Fruit fly (Drosophila melanogaster) whole organism, embryonic: Measurements from ENCODE around the gene CG33298.

Experiments
- Antp ChIP-seq: fragments of 200-800 bp; sonication (Bioruptor generic); optimal IDR thresholded peaks from 3 replicates; lab custom pipeline; 2016; ENCODE audit warnings: missing biosample characterization, missing genetic modification characterization
- BtbVII ChIP-seq: fragments of 200-800 bp; sonication (Bioruptor generic); optimal IDR thresholded peaks from 3 replicates; lab custom pipeline; 2017; ENCODE audit warnings: missing biosample characterization, mild to moderate bottlenecking, missing genetic modification characterization
- CG10431 ChIP-seq: fragments of 200-800 bp; sonication (Bioruptor generic); optimal IDR thresholded peaks from 3 replicates; lab custom pipeline; 2018; ENCODE audit warnings: missing biosample characterization, mild to moderate bottlenecking, missing genetic modification characterization
- CG11247 ChIP-seq: fragments of 200-800 bp; sonication (Bioruptor generic); IDR thresholded peaks from 2 replicates; pipeline ENCODE4 v1.3.6; 2022; ENCODE audit warnings: missing biosample characterization, missing genetic modification characterization
- CG13287 ChIP-seq: fragments of 200-800 bp; sonication (Bioruptor generic); IDR thresholded peaks from 2 replicates; pipeline ENCODE4 v1.3.6; 2022; ENCODE audit warnings: missing biosample characterization, missing genetic modification characterization; ENCODE audit not compliant: partially characterized antibody
- CG17568 ChIP-seq: fragments of 200-800 bp; sonication (Bioruptor generic); optimal IDR thresholded peaks from 2 replicates; lab custom pipeline; 2018; ENCODE audit warnings: missing biosample characterization, mild to moderate bottlenecking, missing genetic modification characterization, moderate library complexity
- CG17612 ChIP-seq: fragments of 200-800 bp; sonication (Bioruptor generic); IDR thresholded peaks from 2 replicates; pipeline ENCODE4 v1.3.6; 2022; ENCODE audit warnings: missing biosample characterization, missing genetic modification characterization
- CG2120 ChIP-seq: fragments of 200-800 bp; sonication (Bioruptor generic); optimal IDR thresholded peaks from 3 replicates; lab custom pipeline; 2016; ENCODE audit warnings: missing biosample characterization, missing genetic modification characterization
- CG3838 ChIP-seq: fragments of 200-800 bp; sonication (Bioruptor generic); optimal IDR thresholded peaks from 3 replicates; lab custom pipeline; 2016; ENCODE audit warnings: missing biosample characterization, missing genetic modification characterization
- CG4707 ChIP-seq: fragments of 200-800 bp; sonication (Bioruptor generic); optimal IDR thresholded peaks from 2 replicates; lab custom pipeline; 2018; ENCODE audit warnings: missing biosample characterization, mild to moderate bottlenecking, missing genetic modification characterization, moderate library complexity
- CG4730 ChIP-seq: fragments of 200-800 bp; sonication (Bioruptor generic); IDR thresholded peaks from 2 replicates; pipeline ENCODE4 v1.3.6; 2022; ENCODE audit warnings: missing biosample characterization, missing genetic modification characterization
- CG6254 ChIP-seq: fragments of 200-800 bp; sonication (Bioruptor generic); optimal IDR thresholded peaks from 3 replicates; lab custom pipeline; 2017; ENCODE audit warnings: mild to moderate bottlenecking, missing biosample characterization, missing genetic modification reagents, missing genetic modification characterization
- CG6272 ChIP-seq: fragments of 200-800 bp; sonication (Bioruptor generic); IDR thresholded peaks from 2 replicates; pipeline ENCODE4 v1.3.6; 2022; ENCODE audit warnings: missing biosample characterization, missing genetic modification characterization
- CG6689 ChIP-seq: fragments of 200-800 bp; sonication (Bioruptor generic); IDR thresholded peaks from 2 replicates; pipeline ENCODE4 v1.3.6; 2022; ENCODE audit warnings: missing biosample characterization, missing genetic modification characterization
- CG8290 ChIP-seq, 3 experiments: fragments of 200-800 bp; sonication (Bioruptor generic); optimal IDR thresholded peaks; 2 replicates each; lab custom pipeline; 2016 to 2019; ENCODE audit warnings: missing biosample characterization in 3 of 3, missing genetic modification characterization in 3 of 3, mild to moderate bottlenecking in 2 of 3, moderate library complexity in 1 of 3
- CG9727 ChIP-seq: fragments of 200-800 bp; sonication (Bioruptor generic); optimal IDR thresholded peaks from 3 replicates; lab custom pipeline; 2017; ENCODE audit warnings: missing biosample characterization, mild to moderate bottlenecking, missing genetic modification characterization
- CG9797 ChIP-seq: fragments of 200-800 bp; sonication (Bioruptor generic); optimal IDR thresholded peaks from 3 replicates; lab custom pipeline; 2018; ENCODE audit warnings: missing biosample characterization, mild to moderate bottlenecking, missing genetic modification characterization
- CG9817 ChIP-seq: fragments of 200-800 bp; sonication (Bioruptor generic); optimal IDR thresholded peaks from 2 replicates; lab custom pipeline; 2018; ENCODE audit warnings: missing biosample characterization, mild to moderate bottlenecking, missing genetic modification characterization, moderate library complexity
- D ChIP-seq, 2 experiments: fragments of 200-800 bp in 1 of 2; fragments of >200 bp in 1 of 2; sonication (Bioruptor generic) in 1 of 2; optimal IDR thresholded peaks; 2 replicates in 1 of 2; 3 replicates in 1 of 2; lab custom pipeline; 2017; ENCODE audit warnings: mild to moderate bottlenecking in 1 of 2, missing biosample characterization in 1 of 2, missing genetic modification characterization in 1 of 2, missing genetic modification reagents in 1 of 2
- Dref ChIP-seq: fragments of 200-800 bp; sonication (Bioruptor generic); IDR thresholded peaks from 2 replicates; pipeline ENCODE4 v1.3.6; 2022; ENCODE audit warnings: missing biosample characterization, missing genetic modification characterization
- E2f2 ChIP-seq: fragments of 200-800 bp; sonication (Bioruptor generic); IDR thresholded peaks from 2 replicates; pipeline ENCODE4 v1.3.6; 2022; ENCODE audit warnings: missing biosample characterization, missing genetic modification characterization
- HHEX ChIP-seq: fragments of 200-800 bp; sonication (Bioruptor generic); optimal IDR thresholded peaks from 3 replicates; lab custom pipeline; 2017; ENCODE audit warnings: missing biosample characterization, mild to moderate bottlenecking, missing genetic modification characterization, missing genetic modification reagents
- Hey ChIP-seq: fragments of 200-800 bp; sonication (Bioruptor generic); optimal IDR thresholded peaks from 3 replicates; lab custom pipeline; 2018; ENCODE audit warnings: missing biosample characterization, mild to moderate bottlenecking, missing genetic modification characterization
- Meics ChIP-seq: fragments of 200-800 bp; sonication (Bioruptor generic); optimal IDR thresholded peaks from 2 replicates; lab custom pipeline; 2017; ENCODE audit warnings: missing biosample characterization, mild to moderate bottlenecking, missing genetic modification characterization
- NfI ChIP-seq: fragments of 200-800 bp; sonication (Bioruptor generic); optimal IDR thresholded peaks from 3 replicates; lab custom pipeline; 2018; ENCODE audit warnings: missing biosample characterization, mild to moderate bottlenecking, missing genetic modification characterization, moderate library complexity
- Ptx1 ChIP-seq: fragments of 200-800 bp; sonication (Bioruptor generic); IDR thresholded peaks from 2 replicates; pipeline ENCODE4 v1.3.6; 2022; ENCODE audit warnings: missing biosample characterization, missing genetic modification characterization
- Ravus ChIP-seq: fragments of 200-800 bp; sonication (Bioruptor generic); IDR thresholded peaks from 2 replicates; pipeline ENCODE4 v1.3.6; 2022; ENCODE audit warnings: missing biosample characterization, missing genetic modification characterization
- Sox102F ChIP-seq: fragments of 200-800 bp; sonication (Bioruptor generic); optimal IDR thresholded peaks from 2 replicates; lab custom pipeline; 2018; ENCODE audit warnings: missing biosample characterization, mild to moderate bottlenecking, missing genetic modification characterization, moderate library complexity
- Xbp1 ChIP-seq: fragments of 200-800 bp; sonication (Bioruptor generic); optimal IDR thresholded peaks from 3 replicates; lab custom pipeline; 2016; ENCODE audit warnings: missing biosample characterization, mild to moderate bottlenecking, missing genetic modification characterization
- Xrp1 ChIP-seq: fragments of 200-800 bp; sonication (Bioruptor generic); IDR thresholded peaks from 2 replicates; pipeline ENCODE4 v1.3.6; 2022; ENCODE audit warnings: missing biosample characterization, missing genetic modification characterization
- bigmax ChIP-seq: fragments of 200-800 bp; sonication (Bioruptor generic); optimal IDR thresholded peaks from 2 replicates; lab custom pipeline; 2018; ENCODE audit warnings: missing biosample characterization, mild to moderate bottlenecking, missing genetic modification characterization
- dan ChIP-seq: fragments of 200-800 bp; sonication (Bioruptor generic); IDR thresholded peaks from 2 replicates; pipeline ENCODE4 v1.3.6; 2022; ENCODE audit warnings: missing biosample characterization, missing genetic modification characterization
- danr ChIP-seq: fragments of 200-800 bp; sonication (Bioruptor generic); IDR thresholded peaks from 2 replicates; pipeline ENCODE4 v1.3.6; 2022; ENCODE audit warnings: missing biosample characterization, missing genetic modification characterization
- dpn ChIP-seq, 2 experiments: fragments of 200-800 bp; sonication (Bioruptor generic); optimal IDR thresholded peaks; 3 replicates each; lab custom pipeline; 2016; ENCODE audit warnings: missing biosample characterization in 2 of 2, missing genetic modification characterization in 2 of 2
- eyg ChIP-seq: fragments of 200-800 bp; sonication (Bioruptor generic); optimal IDR thresholded peaks from 3 replicates; lab custom pipeline; 2016; ENCODE audit warnings: missing biosample characterization, missing genetic modification characterization
- fd64A ChIP-seq: fragments of 200-800 bp; sonication (Bioruptor generic); optimal IDR thresholded peaks from 3 replicates; lab custom pipeline; 2018; ENCODE audit warnings: missing biosample characterization, mild to moderate bottlenecking, missing genetic modification characterization
- gce ChIP-seq: fragments of 200-800 bp; sonication (Bioruptor generic); IDR thresholded peaks from 3 replicates; pipeline ENCODE4 v1.3.6; 2022; ENCODE audit warnings: missing biosample characterization, missing genetic modification characterization
- gsb ChIP-seq: fragments of 200-800 bp; sonication (Bioruptor generic); IDR thresholded peaks from 2 replicates; pipeline ENCODE4 v1.3.6; 2022; ENCODE audit warnings: missing biosample characterization, missing genetic modification characterization
- jumu ChIP-seq: fragments of 200-800 bp; sonication (Bioruptor generic); optimal IDR thresholded peaks from 3 replicates; lab custom pipeline; 2016; ENCODE audit warnings: missing biosample characterization, missing genetic modification characterization
- lab ChIP-seq: fragments of 200-800 bp; sonication (Bioruptor generic); optimal IDR thresholded peaks from 3 replicates; lab custom pipeline; 2017; ENCODE audit warnings: missing biosample characterization, missing genetic modification characterization, mild to moderate bottlenecking, moderate library complexity, missing genetic modification reagents
- lbe ChIP-seq: fragments of 200-800 bp; sonication (Bioruptor generic); optimal IDR thresholded peaks from 2 replicates; lab custom pipeline; 2016; ENCODE audit warnings: missing biosample characterization, mild to moderate bottlenecking, missing genetic modification characterization
- shn ChIP-seq: fragments of 200-800 bp; sonication (Bioruptor generic); optimal IDR thresholded peaks from 3 replicates; lab custom pipeline; 2016; ENCODE audit warnings: missing biosample characterization, missing genetic modification characterization
- slbo ChIP-seq: fragments of 200-800 bp; sonication (Bioruptor generic); IDR thresholded peaks from 2 replicates; pipeline ENCODE4 v1.3.6; 2022; ENCODE audit warnings: missing biosample characterization, missing genetic modification characterization
- slou ChIP-seq: fragments of 200-800 bp; sonication (Bioruptor generic); optimal IDR thresholded peaks from 3 replicates; lab custom pipeline; 2016; ENCODE audit warnings: missing biosample characterization, missing genetic modification characterization
- sqz ChIP-seq: fragments of 200-800 bp; sonication (Bioruptor generic); optimal IDR thresholded peaks from 3 replicates; lab custom pipeline; 2018; ENCODE audit warnings: missing biosample characterization, mild to moderate bottlenecking, missing genetic modification characterization
- stc ChIP-seq: fragments of 200-800 bp; sonication (Bioruptor generic); IDR thresholded peaks from 2 replicates; pipeline ENCODE4 v1.3.6; 2022; ENCODE audit warnings: missing biosample characterization, missing genetic modification characterization
- tx ChIP-seq: fragments of 200-800 bp; sonication (Bioruptor generic); optimal IDR thresholded peaks from 2 replicates; lab custom pipeline; 2016; ENCODE audit warnings: missing biosample characterization, missing genetic modification characterization

CG33298 gene

dm6 chr2L:9497285-9497660 is 2.0 kb downstream of the CG33298 start (continued):
- TF ChIP-seq dpn (GFP tag; optimal IDR thresholded peaks at IDR 0.05; lab: Kevin White, UChicago) = no peak
- TF ChIP-seq CG6254 (GFP tag; lab: Kevin White, UChicago) = peak; percentile 14
- TF ChIP-seq Xrp1 = 0 out of 2 replicates have a peak, but pooled peaks have one; percentile 42
- no peak for TF ChIP-seq CG6272
- no peak for TF ChIP-seq CG3838 (GFP tag; lab: Kevin White, UChicago)
- TF ChIP-seq fd64A = peak; percentile 52
- 0 out of 3 replicates have a peak, but pooled peaks have one; percentile 9 for TF ChIP-seq gce (GFP tag; lab: Robert Waterston, UW)
- no peak for TF ChIP-seq D (optimal IDR thresholded peaks at IDR 0.05; lab: Kevin White, UChicago)
- no peak for TF ChIP-seq D (GFP tag; optimal IDR thresholded peaks at IDR 0.05; lab: Kevin White, UChicago)
- TF ChIP-seq eyg (GFP tag; lab: Kevin White, UChicago) = no peak

- TF ChIP-seq CG6689 (GFP tag; lab: Robert Waterston, UW) = peak; percentile 70
- peak; percentile 51 for TF ChIP-seq HHEX (GFP tag; lab: Kevin White, UChicago)
- TF ChIP-seq Ptx1 (GFP tag; lab: Robert Waterston, UW) = peak; percentile 73
- peak; percentile 18; the same call in 1 of the 2 replicates for TF ChIP-seq Ravus (GFP tag; lab: Robert Waterston, UW)
- TF ChIP-seq Meics = peak; percentile 75
- TF ChIP-seq CG9797 = no peak
- peak; percentile 71 for TF ChIP-seq stc (GFP tag; lab: Robert Waterston, UW)
- TF ChIP-seq slbo (GFP tag; lab: Robert Waterston, UW) = peak; percentile 68
- TF ChIP-seq BtbVII (GFP tag; lab: Kevin White, UChicago) = peak; percentile 48
- 0 out of 2 replicates have a peak, but pooled peaks have one; percentile 6 for TF ChIP-seq CG17612 (GFP tag; lab: Robert Waterston, UW)
- TF ChIP-seq CG3838 (GFP tag; lab: Kevin White, UChicago) = peak; percentile 0
- no peak for TF ChIP-seq CG4707 (GFP tag; lab: Kevin White, UChicago)
- no peak for TF ChIP-seq CG10431 (GFP tag; lab: Kevin White, UChicago)
- no peak for TF ChIP-seq bigmax (GFP tag; lab: Kevin White, UChicago)
- peak; percentile 79 for TF ChIP-seq CG2120 (GFP tag; lab: Kevin White, UChicago)
- TF ChIP-seq Sox102F (GFP tag; lab: Kevin White, UChicago) = peak; percentile 72
- TF ChIP-seq slou (GFP tag; lab: Kevin White, UChicago) = peak; percentile 30
- TF ChIP-seq Xbp1 (GFP tag; lab: Kevin White, UChicago) = peak; percentile 51
- TF ChIP-seq Hey (tag; lab: Kevin White, UChicago) = peak; percentile 50
- peak; percentile 40; the same call in 1 of the 2 replicates for TF ChIP-seq danr (GFP tag; lab: Robert Waterston, UW)
- TF ChIP-seq gsb = peak; percentile 23; the same call in 1 of the 2 replicates
- peak; percentile 45; the same call in 1 of the 2 replicates for TF ChIP-seq CG11247 (GFP tag; lab: Robert Waterston, UW)
- peak; percentile 62 for TF ChIP-seq tx
- TF ChIP-seq CG17568 = peak; percentile 0
- TF ChIP-seq E2f2 = peak; percentile 22; the same call in 1 of the 2 replicates
- peak; percentile 71 for TF ChIP-seq lab (GFP tag; lab: Kevin White, UChicago)
- no peak for TF ChIP-seq CG8290 (GFP tag; optimal IDR thresholded peaks at IDR 0.05; lab: Kevin White, UChicago)
- peak in 1 of 2 experiments; percentile 72 for TF ChIP-seq CG8290 (tag; optimal IDR thresholded peaks at IDR 0.05; lab: Kevin White, UChicago)
- TF ChIP-seq jumu (GFP tag; lab: Kevin White, UChicago) = no peak
- no peak for TF ChIP-seq lbe (GFP tag; lab: Kevin White, UChicago)
- peak; percentile 3 for TF ChIP-seq Antp
- TF ChIP-seq shn = peak; percentile 6
- TF ChIP-seq CG4730 (GFP tag; lab: Robert Waterston, UW) = peak; percentile 62
- no peak for TF ChIP-seq Dref (GFP tag; lab: Robert Waterston, UW)
- peak; percentile 49 for TF ChIP-seq NfI
- TF ChIP-seq CG9817 (tag; lab: Kevin White, UChicago) = peak; percentile 17
- no peak for TF ChIP-seq dan (GFP tag; lab: Robert Waterston, UW)
- peak; percentile 77 for TF ChIP-seq CG9727 (GFP tag; lab: Kevin White, UChicago)
- no peak for TF ChIP-seq CG13287 (GFP tag; lab: Robert Waterston, UW)
- peak; percentile 32 for TF ChIP-seq sqz
Measured at dm6 chr2L:9498185-9498984, 3.1 kb downstream of the CG33298 start.
